Worm (Caenorhabditis elegans) whole organism, L3 larva: ENCODE results near the gene tbx-38.

Experiments
- fos-1 ChIP-seq: fragments of 150-350 bp; optimal IDR thresholded peaks from 2 replicates; lab custom pipeline; 2014; ENCODE audit warnings: missing biosample characterization, missing genetic modification characterization
- nfya-1 ChIP-seq: sonication (generic microtip); optimal IDR thresholded peaks from 2 replicates; lab custom pipeline; 2017; ENCODE audit warnings: missing genetic modification characterization, mild to moderate bottlenecking, missing compliant biosample characterization, antibody characterized with exemption, moderate library complexity; ENCODE audit not compliant: insufficient read depth
- nhr-76 ChIP-seq: fragments of 150-350 bp; sonication (generic microtip); optimal IDR thresholded peaks from 5 replicates; lab custom pipeline; 2014; ENCODE audit warnings: missing biosample characterization, missing genetic modification characterization
- sea-2 ChIP-seq: fragments of 150-350 bp; sonication (generic microtip); optimal IDR thresholded peaks from 4 replicates; lab custom pipeline; 2014; ENCODE audit warnings: missing biosample characterization, missing genetic modification reagents, missing genetic modification characterization
- snpc-4 ChIP-seq: fragments of 150-350 bp; optimal IDR thresholded peaks from 2 replicates; lab custom pipeline; 2014; ENCODE audit warnings: missing biosample characterization, missing genetic modification characterization

DNA sequence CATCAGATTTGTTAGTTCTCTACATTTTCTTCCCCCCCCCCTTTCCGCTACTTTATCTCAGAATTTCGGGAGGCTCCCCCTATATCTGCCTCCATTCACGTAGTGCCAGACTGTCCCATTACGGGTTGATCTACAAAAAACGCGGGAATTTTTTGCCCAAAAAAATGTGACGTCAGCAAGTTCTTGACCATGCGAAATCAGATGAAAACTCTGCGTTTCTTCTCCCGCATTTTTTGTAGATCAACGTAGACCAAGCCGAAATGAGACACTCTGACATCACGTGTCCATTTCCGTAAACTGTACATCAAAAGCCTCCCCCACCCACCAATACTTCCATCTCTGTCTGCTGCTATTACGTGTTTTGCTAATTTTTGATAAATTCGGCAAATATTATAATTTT, 38.7 kb upstream of the tbx-38 start:
- TF ChIP-seq nfya-1 (tag; lab: Kevin White, UChicago): no peak
- no peak for TF ChIP-seq fos-1 (tag; lab: Kevin White, UChicago)
- TF ChIP-seq nhr-76 (tag; lab: Kevin White, UChicago): no peak
- TF ChIP-seq sea-2 (GFP tag; lab: Kevin White, UChicago): no peak
- TF ChIP-seq snpc-4 (tag; lab: Kevin White, UChicago): no peak
